Worm (Caenorhabditis elegans) whole organism, L4 larva: ENCODE measurements around the gene C18D4.12.

ENCODE experiments used
- ama-1 ChIP-seq: fragments of 150-350 bp; optimal IDR thresholded peaks from 2 replicates; lab custom pipeline; 2014; ENCODE audit warnings: inconsistent platforms, mixed read lengths
- daf-16 ChIP-seq, 3 experiments: sonication (generic microtip); optimal IDR thresholded peaks; 2 replicates each; lab custom pipeline; 2016 to 2017; ENCODE audit warnings: missing genetic modification characterization in 3 of 3, missing genetic modification reagents in 3 of 3, mild to moderate bottlenecking in 2 of 3, missing compliant biosample characterization in 2 of 3, missing biosample characterization in 1 of 3, moderate library complexity in 1 of 3
- egl-27 ChIP-seq: sonication (generic microtip); optimal IDR thresholded peaks from 3 replicates; lab custom pipeline; 2017; ENCODE audit warnings: missing biosample characterization, missing genetic modification reagents, missing genetic modification characterization
- fkh-10 ChIP-seq: fragments of 150-350 bp; optimal IDR thresholded peaks from 2 replicates; lab custom pipeline; 2014; ENCODE audit warnings: missing biosample characterization, missing genetic modification reagents, missing genetic modification characterization
- jun-1 ChIP-seq: fragments of 150-350 bp; optimal IDR thresholded peaks from 2 replicates; lab custom pipeline; 2014; ENCODE audit warnings: missing biosample characterization, missing genetic modification reagents, missing genetic modification characterization
- lin-15B ChIP-seq: fragments of 150-350 bp; sonication (generic microtip); optimal IDR thresholded peaks from 3 replicates; lab custom pipeline; 2014; ENCODE audit warnings: missing biosample characterization, missing genetic modification characterization
- mdt-29 ChIP-seq: fragments of 200-800 bp; sonication (Bioruptor generic); IDR thresholded peaks from 2 replicates; pipeline ENCODE4 v1.3.6; 2022; ENCODE audit warnings: missing genetic modification reagents, missing genetic modification characterization, missing compliant biosample characterization
- mxl-3 ChIP-seq: fragments of 200-800 bp; sonication (Bioruptor generic); optimal IDR thresholded peaks from 2 replicates; lab custom pipeline; 2018; ENCODE audit warnings: mild to moderate bottlenecking, missing genetic modification characterization, missing compliant biosample characterization
- nhr-28 ChIP-seq: fragments of 150-350 bp; optimal IDR thresholded peaks from 2 replicates; lab custom pipeline; 2014; ENCODE audit warnings: missing biosample characterization, missing genetic modification characterization
- pha-4 ChIP-seq, 2 experiments: fragments of 150-350 bp in 1 of 2; fragments of 200-800 bp in 1 of 2; sonication (Bioruptor generic) in 1 of 2; IDR thresholded peaks in 1 of 2; optimal IDR thresholded peaks in 1 of 2; 2 replicates each; pipeline versions ENCODE4 v1.3.6 to Lab custom; 2014 to 2022; ENCODE audit warnings: missing genetic modification characterization in 2 of 2, missing genetic modification reagents in 2 of 2, missing biosample characterization in 1 of 2, missing compliant biosample characterization in 1 of 2
- rbr-2 ChIP-seq: sonication (generic microtip); optimal IDR thresholded peaks from 2 replicates; lab custom pipeline; 2016; ENCODE audit warnings: missing genotype, missing genetic modification characterization, missing compliant biosample characterization
- skn-1 ChIP-seq: fragments of 150-350 bp; optimal IDR thresholded peaks from 2 replicates; lab custom pipeline; 2014; ENCODE audit warnings: missing biosample characterization, missing genetic modification characterization
- unc-130 ChIP-seq: sonication (generic microtip); optimal IDR thresholded peaks from 2 replicates; lab custom pipeline; 2016; ENCODE audit warnings: missing genetic modification reagents, missing genetic modification characterization, missing compliant biosample characterization
- zag-1 ChIP-seq: fragments of 150-350 bp; optimal IDR thresholded peaks from 2 replicates; lab custom pipeline; 2014; ENCODE audit warnings: missing biosample characterization, missing genetic modification characterization

DNA sequence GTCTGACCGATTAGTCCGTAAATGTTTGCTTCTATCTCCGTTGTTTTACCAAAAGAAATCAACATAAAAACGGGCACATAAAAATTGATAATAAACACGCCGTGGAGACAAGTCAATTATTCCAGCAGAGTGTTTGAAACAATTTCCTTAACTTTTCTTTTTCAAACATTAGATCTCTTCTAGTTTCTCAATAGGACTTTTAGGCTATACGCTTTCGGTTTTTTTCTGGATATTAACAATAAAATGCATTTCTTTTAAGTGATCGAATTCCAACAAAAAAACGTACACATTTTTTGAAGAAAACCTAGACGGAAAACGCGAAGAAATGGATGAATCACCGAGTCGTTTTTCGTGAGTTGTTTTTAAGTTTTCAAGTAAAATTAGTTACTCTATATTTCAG, 28.6 kb upstream of the C18D4.12 start, which contains the start of gene fbxa-172:
- TF ChIP-seq mxl-3 (GFP tag; lab: Kevin White, UChicago) = no peak
- TF ChIP-seq nhr-28 (tag; lab: Kevin White, UChicago) = no peak
- TF ChIP-seq pha-4 (GFP tag; IDR thresholded peaks at IDR 0.05; lab: Robert Waterston, UW) = no peak
- TF ChIP-seq pha-4 (tag; optimal IDR thresholded peaks at IDR 0.05; lab: Kevin White, UChicago) = no peak
- no peak for TF ChIP-seq egl-27
- TF ChIP-seq unc-130 = no peak
- TF ChIP-seq lin-15B = no peak
- TF ChIP-seq rbr-2 (tag; lab: Kevin White, UChicago) = no peak
- no peak for TF ChIP-seq skn-1
- no peak for TF ChIP-seq daf-16 (GFP tag; optimal IDR thresholded peaks at IDR 0.05; lab: Kevin White, UChicago)
- TF ChIP-seq daf-16 (tag; optimal IDR thresholded peaks at IDR 0.05; lab: Kevin White, UChicago) = no peak
- TF ChIP-seq zag-1 (tag; lab: Kevin White, UChicago) = no peak
- no peak for TF ChIP-seq ama-1 (lab: Kevin White, UChicago)
- no peak for TF ChIP-seq mdt-29 (GFP tag; lab: Robert Waterston, UW)
- TF ChIP-seq jun-1 (tag; lab: Kevin White, UChicago) = no peak
- TF ChIP-seq fkh-10 (GFP tag; lab: Kevin White, UChicago) = no peak
